Worm (Caenorhabditis elegans) whole organism, midembryonic: ENCODE data around the gene C11G10.1.

Experiments
- T22C8.4 ChIP-seq: fragments of 200-800 bp; sonication (Bioruptor generic); IDR thresholded peaks from 2 replicates; pipeline ENCODE4 v1.3.6; 2022; ENCODE audit warnings: missing genetic modification characterization, missing compliant biosample characterization
- cog-1 ChIP-seq: sonication (generic microtip); optimal IDR thresholded peaks from 2 replicates; lab custom pipeline; 2016; ENCODE audit warnings: missing genetic modification characterization, missing compliant biosample characterization
- flt-1 ChIP-seq: fragments of 200-800 bp; sonication (Bioruptor generic); IDR thresholded peaks from 2 replicates; pipeline ENCODE4 v1.3.6; 2022; ENCODE audit warnings: missing genetic modification characterization, missing compliant biosample characterization
- klf-2 ChIP-seq: fragments of 200-800 bp; sonication (Bioruptor generic); conservative IDR thresholded peaks from 2 replicates; pipeline ENCODE4 v1.3.6; 2022; ENCODE audit warnings: missing genetic modification reagents, missing genetic modification characterization, missing compliant biosample characterization
- med-1 ChIP-seq: sonication (generic microtip); optimal IDR thresholded peaks from 2 replicates; lab custom pipeline; 2017; ENCODE audit warnings: missing genetic modification characterization, mild to moderate bottlenecking, missing compliant biosample characterization, antibody characterized with exemption, missing genetic modification reagents; ENCODE audit not compliant: insufficient read depth
- ref-1 ChIP-seq: fragments of 200-800 bp; sonication (Bioruptor generic); conservative IDR thresholded peaks from 2 replicates; pipeline ENCODE4 v1.3.6; 2022; ENCODE audit warnings: missing genetic modification reagents, missing genetic modification characterization, missing compliant biosample characterization
- tab-1 ChIP-seq: fragments of 200-800 bp; sonication (Bioruptor generic); IDR thresholded peaks from 2 replicates; pipeline ENCODE4 v1.3.6; 2022; ENCODE audit warnings: missing genetic modification characterization, missing compliant biosample characterization
- ztf-23 ChIP-seq: fragments of 200-800 bp; sonication (Bioruptor generic); IDR thresholded peaks from 2 replicates; pipeline ENCODE4 v1.3.6; 2022; ENCODE audit warnings: missing genetic modification reagents, missing genetic modification characterization, missing compliant biosample characterization
- ztf-29 ChIP-seq: fragments of 200-800 bp; sonication (Bioruptor generic); IDR thresholded peaks from 2 replicates; pipeline ENCODE4 v1.3.6; 2022; ENCODE audit warnings: missing genetic modification reagents, missing genetic modification characterization, missing compliant biosample characterization

DNA sequence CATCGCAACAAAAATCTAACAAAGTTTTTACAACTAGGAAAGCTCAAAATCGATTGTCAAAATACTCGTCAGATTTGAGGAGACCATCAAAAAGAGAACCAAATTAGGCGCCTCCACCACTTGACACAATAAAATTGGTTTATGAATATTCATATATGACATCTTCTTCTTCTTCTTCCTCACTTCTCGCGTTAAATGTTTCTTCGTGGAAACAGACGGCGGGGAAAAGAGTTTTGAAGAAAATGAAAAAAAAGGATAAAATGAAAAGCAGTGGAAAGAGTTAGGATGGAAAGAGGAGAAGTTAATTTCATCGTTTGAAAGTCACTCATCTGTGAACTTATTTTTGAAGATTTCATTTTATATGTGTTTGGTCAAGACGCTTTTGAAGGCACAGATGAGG is 23.6 kb downstream of the C11G10.1 start:
- no peak for TF ChIP-seq tab-1
- no peak for TF ChIP-seq cog-1 (tag; lab: Kevin White, UChicago)
- no peak for TF ChIP-seq T22C8.4 (GFP tag; lab: Robert Waterston, UW)
- no peak for TF ChIP-seq ref-1
- TF ChIP-seq klf-2 (GFP tag; lab: Robert Waterston, UW) = no peak
- TF ChIP-seq flt-1 (GFP tag; lab: Robert Waterston, UW) = no peak
- TF ChIP-seq ztf-23 = no peak
- no peak for TF ChIP-seq ztf-29 (GFP tag; lab: Robert Waterston, UW)
- TF ChIP-seq med-1 (GFP tag; lab: Kevin White, UChicago) = no peak
